Fruit fly (Drosophila melanogaster): ENCODE measurements around the gene CG13982.

The CG13982 gene

DNA sequence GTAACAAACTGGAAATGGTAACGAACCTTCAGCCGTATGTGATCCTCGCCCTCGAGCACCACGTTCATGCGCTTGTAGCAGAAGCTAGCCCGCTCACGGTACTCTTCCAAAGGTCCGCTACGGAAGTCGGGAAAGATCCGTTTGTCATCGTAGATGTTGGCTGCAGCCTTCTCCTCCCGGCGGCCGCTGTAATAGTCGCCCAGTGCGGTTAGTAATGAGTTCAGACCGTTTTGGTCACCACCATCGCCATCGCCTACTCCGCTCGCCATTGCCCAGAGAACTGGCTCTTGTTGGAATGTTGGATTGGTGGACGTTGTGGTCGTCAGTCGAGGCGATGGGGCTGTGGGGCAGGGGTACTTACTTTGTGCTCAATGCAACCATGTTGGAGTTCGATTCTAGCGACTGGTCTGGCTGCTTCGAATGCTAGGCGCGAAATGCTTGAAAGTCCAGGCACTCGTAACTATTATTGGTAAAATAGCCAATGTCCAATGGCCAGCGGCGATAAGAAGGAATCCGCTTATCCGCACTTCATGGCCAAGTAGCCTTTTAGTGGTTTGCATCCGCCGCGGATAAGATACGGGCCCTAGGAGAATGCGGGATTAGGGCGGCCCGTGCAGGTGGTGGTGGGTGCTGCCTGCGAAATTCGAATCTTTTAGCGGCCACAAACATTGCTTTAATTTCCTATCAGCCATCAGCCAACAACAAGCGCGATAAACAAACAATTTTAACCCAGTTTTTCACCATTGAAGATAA, 35.6 kb downstream of the CG13982 start:
- TF ChIP-seq CG8119 (GFP tag; IDR thresholded peaks at IDR 0.05) (no peak), CG6808 (GFP tag; optimal IDR thresholded peaks at IDR 0.05) (peak; percentile 53), CG9139 (GFP tag; optimal IDR thresholded peaks at IDR 0.05) (peak; percentile 22), cyc (GFP tag; optimal IDR thresholded peaks at IDR 0.05) (no peak), CG16779 (tag; optimal IDR thresholded peaks at IDR 0.05) (peak; percentile 46), CG6792 (GFP tag; optimal IDR thresholded peaks at IDR 0.05) (no peak), CG1621 (tag; optimal IDR thresholded peaks at IDR 0.05) (peak; percentile 67), CG6854 (GFP tag; optimal IDR thresholded peaks at IDR 0.05) (peak; percentile 33), Eip78C (GFP tag) (peak; percentile 56), net (GFP tag; optimal IDR thresholded peaks at IDR 0.05) (peak; percentile 28), topi (GFP tag; optimal IDR thresholded peaks at IDR 0.05) (no peak), Lpt (GFP tag; optimal IDR thresholded peaks at IDR 0.05) (peak; percentile 20), Eip93F (GFP tag; optimal IDR thresholded peaks at IDR 0.05) (no peak), fkh (GFP tag; optimal IDR thresholded peaks at IDR 0.05) (peak; percentile 65), Eip75B (GFP tag; optimal IDR thresholded peaks at IDR 0.05) (no peak), esn (GFP tag; optimal IDR thresholded peaks at IDR 0.05) (peak; percentile 15), Hr38 (GFP tag; optimal IDR thresholded peaks at IDR 0.05) (no peak), dsx (GFP tag; optimal IDR thresholded peaks at IDR 0.05; ENCODE audit: poor library complexity, severe bottlenecking) (peak; percentile 61), CG6163 (GFP tag; IDR thresholded peaks at IDR 0.05) (peak; percentile 55; the same call in 1 of the 3 replicates), achi (GFP tag; optimal IDR thresholded peaks at IDR 0.05) (no peak), Ets21C (GFP tag; optimal IDR thresholded peaks at IDR 0.05) (no peak), svp (GFP tag) (peak; percentile 96), CG4318 (GFP tag; optimal IDR thresholded peaks at IDR 0.05) (no peak), CG6276 (GFP tag; optimal IDR thresholded peaks at IDR 0.05) (peak; percentile 54), Sox15 (GFP tag; optimal IDR thresholded peaks at IDR 0.05) (no peak), ss (GFP tag; optimal IDR thresholded peaks at IDR 0.05) (peak in 1 of 2 experiments; percentile 70)

DNA sequence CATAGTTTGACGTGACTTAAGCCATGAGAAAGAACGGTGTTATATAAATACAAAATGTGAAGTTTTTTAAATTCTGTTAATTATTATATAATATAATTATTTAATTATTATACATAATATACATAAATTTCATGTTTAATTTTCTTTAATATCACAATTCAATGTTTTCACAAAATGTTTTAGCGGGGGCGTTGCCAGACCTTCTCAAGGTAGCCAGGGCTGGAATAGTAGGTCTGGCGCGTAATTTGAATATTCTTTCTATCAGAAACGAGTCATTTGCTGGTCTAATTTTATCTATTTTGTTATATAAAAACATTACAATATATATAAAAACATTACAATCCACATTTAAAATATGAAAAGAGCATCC, 36.2 kb downstream of the CG13982 start, which contains the start of gene Acox3:
Gene Acox3 (minus strand): TSS at position 70 of the 370 bp plus-strand sequence.
- peak; percentile 2 for TF ChIP-seq fkh (GFP tag; optimal IDR thresholded peaks at IDR 0.05)
- TF ChIP-seq CG9139 (GFP tag; optimal IDR thresholded peaks at IDR 0.05): no peak

DNA sequence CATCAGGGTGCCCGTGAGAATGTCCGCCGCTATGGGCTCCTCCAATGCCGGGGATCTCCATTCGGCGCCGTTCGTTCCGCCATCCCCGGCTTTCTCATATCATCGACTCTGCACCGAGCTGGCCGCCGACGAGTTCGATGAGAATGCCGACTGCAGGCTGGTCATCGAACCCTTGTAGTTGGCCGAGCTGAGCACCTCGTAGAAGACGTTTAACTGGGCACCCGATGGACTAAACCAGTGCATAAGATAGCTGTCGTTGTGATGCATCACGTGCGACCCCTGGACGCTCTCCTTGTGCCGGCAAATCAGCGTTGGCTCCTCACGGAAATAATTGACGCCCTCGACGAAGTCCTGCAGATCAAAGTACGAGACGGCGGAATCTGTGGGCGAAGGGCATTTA, 37.6 kb downstream of the CG13982 start:
- TF ChIP-seq ss (GFP tag; optimal IDR thresholded peaks at IDR 0.05) (peak in 1 of 2 experiments; percentile 9), CG34406 (GFP tag; optimal IDR thresholded peaks at IDR 0.05) (no peak), CG31627 (GFP tag; optimal IDR thresholded peaks at IDR 0.05) (no peak), dac (GFP tag; optimal IDR thresholded peaks at IDR 0.05) (no peak)

DNA sequence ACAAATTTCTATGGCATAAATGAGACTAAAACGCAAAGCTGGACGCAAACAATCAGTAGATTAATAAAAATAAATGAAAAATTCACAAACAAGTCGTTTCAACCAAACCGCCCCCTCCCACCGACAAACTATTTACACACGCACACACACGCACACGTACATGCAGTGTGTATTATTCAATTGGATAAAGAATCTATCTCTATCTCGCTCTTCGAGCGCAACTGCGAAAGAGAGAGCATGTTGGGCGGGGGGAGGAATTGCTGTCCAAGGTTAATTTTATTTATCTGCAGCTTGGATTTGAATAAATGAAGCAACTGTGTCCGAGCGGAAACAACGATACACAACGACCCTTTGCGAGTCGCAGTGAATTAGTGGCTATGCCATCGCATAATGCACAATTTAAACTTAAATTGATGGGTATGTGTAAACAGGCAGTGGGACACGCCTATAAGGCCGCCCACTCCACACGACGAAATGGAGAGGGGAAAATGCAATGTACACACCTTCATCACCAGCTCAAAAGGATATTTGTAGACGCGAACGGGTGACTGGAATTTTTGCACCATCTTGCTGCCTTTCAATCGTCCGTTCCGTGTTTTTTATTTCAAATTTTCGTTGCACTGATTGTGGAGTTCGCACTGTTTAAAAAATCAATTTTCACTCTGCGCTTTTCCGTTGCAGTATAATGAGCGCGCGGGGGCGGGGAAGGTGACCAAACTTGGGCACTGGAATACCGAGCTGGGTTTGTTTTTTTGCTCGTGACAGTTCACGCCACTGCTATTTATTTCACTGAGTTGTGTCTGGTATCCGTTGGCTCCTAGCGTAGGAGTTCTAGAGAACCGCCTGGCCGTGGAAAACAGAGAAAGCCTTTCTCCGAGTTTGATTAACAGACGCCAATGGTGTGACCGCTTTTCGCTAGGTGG, 43.2 kb downstream of the CG13982 start, which contains the start of gene retm:
Gene retm (minus strand): TSS at position 898 of the 923 bp plus-strand sequence.
- peak; percentile 13 for TF ChIP-seq CG7368 (GFP tag; optimal IDR thresholded peaks at IDR 0.05)
- TF ChIP-seq svp (GFP tag): peak; percentile 70
- peak in 1 of 2 experiments; percentile 30 for TF ChIP-seq ss (GFP tag; optimal IDR thresholded peaks at IDR 0.05)
- TF ChIP-seq CG4318 (GFP tag; optimal IDR thresholded peaks at IDR 0.05): no peak
- peak; percentile 8 for TF ChIP-seq CG3032 (tag; optimal IDR thresholded peaks at IDR 0.05)
- peak; percentile 20; the same call in 1 of the 3 replicates for TF ChIP-seq CG8119 (GFP tag; IDR thresholded peaks at IDR 0.05)
- peak; percentile 52 for TF ChIP-seq CG6854 (GFP tag; optimal IDR thresholded peaks at IDR 0.05)
- no peak for TF ChIP-seq dsx (GFP tag; optimal IDR thresholded peaks at IDR 0.05; ENCODE audit: poor library complexity, severe bottlenecking)
- peak; percentile 89 for TF ChIP-seq vri (GFP tag; optimal IDR thresholded peaks at IDR 0.05)
- no peak for TF ChIP-seq Eip93F (GFP tag; optimal IDR thresholded peaks at IDR 0.05)
- no peak for TF ChIP-seq cyc (GFP tag; optimal IDR thresholded peaks at IDR 0.05)
- no peak for TF ChIP-seq CG1621 (tag; optimal IDR thresholded peaks at IDR 0.05)
- TF ChIP-seq salr (GFP tag; optimal IDR thresholded peaks at IDR 0.05): peak in 1 of 2 experiments; percentile 8
- TF ChIP-seq Sox14 (GFP tag; optimal IDR thresholded peaks at IDR 0.05): no peak
- peak; percentile 11; the same call in 1 of the 3 replicates for TF ChIP-seq CG6163 (GFP tag; IDR thresholded peaks at IDR 0.05)
- TF ChIP-seq CG8319 (GFP tag; optimal IDR thresholded peaks at IDR 0.05): peak; percentile 12
- peak; percentile 92 for TF ChIP-seq fkh (GFP tag; optimal IDR thresholded peaks at IDR 0.05)
- no peak for TF ChIP-seq esn (GFP tag; optimal IDR thresholded peaks at IDR 0.05)
- TF ChIP-seq achi (GFP tag; optimal IDR thresholded peaks at IDR 0.05): no peak

All from whole organism, prepupa.